Worm (Caenorhabditis elegans): ENCODE data around the gene ent-2.

- TF ChIP-seq Y55F3AM.14 (GFP tag; optimal IDR thresholded peaks at IDR 0.05) (no peak), nhr-237 (tag; optimal IDR thresholded peaks at IDR 0.05) (no peak), nhr-23 (tag; optimal IDR thresholded peaks at IDR 0.05) (no peak), lin-11 (tag; optimal IDR thresholded peaks at IDR 0.05) (no peak), elt-1 (tag; optimal IDR thresholded peaks at IDR 0.05) (no peak)
Measured at ce11 chrX:15572021-15572420, 28.8 kb upstream of the ent-2 start.
